Worm (Caenorhabditis elegans): ENCODE data around the gene coa-7.
A peak's percentile ranks its signal among the peaks of the same experiment; 100 is the strongest.

The coa-7 gene

ce11 chrII:11620630-11621246 lies 30.2 kb downstream of the coa-7 start:
- TF ChIP-seq aly-2 (tag; optimal IDR thresholded peaks at IDR 0.05) (no peak), lin-15B (tag; optimal IDR thresholded peaks at IDR 0.05) (no peak), ZK546.5 (tag; optimal IDR thresholded peaks at IDR 0.05) (no peak), pha-4 (tag; optimal IDR thresholded peaks at IDR 0.05) (peak; percentile 80), nhr-25 (tag; optimal IDR thresholded peaks at IDR 0.05) (peak; percentile 61), elt-1 (tag; optimal IDR thresholded peaks at IDR 0.05) (no peak), fos-1 (tag; optimal IDR thresholded peaks at IDR 0.05) (no peak), elt-3 (tag; optimal IDR thresholded peaks at IDR 0.05) (no peak), elt-2 (tag; optimal IDR thresholded peaks at IDR 0.05) (no peak)

DNA sequence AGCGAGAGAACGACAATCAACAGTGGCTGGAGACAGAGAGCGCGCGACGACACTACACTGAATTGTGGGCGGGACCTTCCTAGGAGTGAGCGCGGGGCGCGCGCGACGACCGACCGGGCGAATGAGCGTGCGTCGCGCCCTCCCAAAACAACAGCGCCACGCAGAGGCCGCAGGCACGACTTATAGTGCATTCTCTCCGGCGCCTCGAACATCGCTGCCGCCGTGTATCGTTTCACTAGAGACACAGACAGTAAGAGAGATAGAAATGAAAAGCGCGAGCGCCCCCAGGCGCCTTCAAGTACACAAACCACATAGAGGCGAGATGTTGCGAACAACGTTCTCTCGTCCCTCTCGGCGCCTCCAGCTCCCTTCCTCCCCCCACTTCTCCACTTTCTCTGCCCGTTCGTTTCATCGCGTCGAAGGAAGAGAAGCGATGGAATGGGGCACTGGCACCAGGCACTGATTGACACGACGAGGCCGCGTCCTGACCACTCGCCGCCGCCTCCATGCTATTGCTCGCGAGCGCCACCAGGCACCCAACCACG lies 31.0 kb downstream of the coa-7 start:
- TF ChIP-seq pqm-1 (tag; optimal IDR thresholded peaks at IDR 0.05) (peak; percentile 47), ama-1 (optimal IDR thresholded peaks at IDR 0.05) (no peak), fkh-2 (tag; optimal IDR thresholded peaks at IDR 0.05) (no peak), snpc-4 (tag; optimal IDR thresholded peaks at IDR 0.05) (peak; percentile 80), nhr-76 (tag; optimal IDR thresholded peaks at IDR 0.05) (no peak), sea-2 (GFP tag; optimal IDR thresholded peaks at IDR 0.05) (no peak), egl-5 (tag; optimal IDR thresholded peaks at IDR 0.05) (peak; percentile 51), ceh-82 (tag; optimal IDR thresholded peaks at IDR 0.05) (peak; percentile 55), nhr-12 (tag; optimal IDR thresholded peaks at IDR 0.05) (no peak), nhr-23 (tag; optimal IDR thresholded peaks at IDR 0.05) (peak; percentile 83), elt-2 (tag; optimal IDR thresholded peaks at IDR 0.05) (peak; percentile 81), tbx-2 (tag; optimal IDR thresholded peaks at IDR 0.05) (peak; percentile 77), nhr-43 (tag; optimal IDR thresholded peaks at IDR 0.05; ENCODE audit: poor library complexity, severe bottlenecking) (peak; percentile 88), fkh-10 (GFP tag; optimal IDR thresholded peaks at IDR 0.05) (no peak), nhr-25 (tag; optimal IDR thresholded peaks at IDR 0.05) (peak; percentile 81), egl-27 (tag; optimal IDR thresholded peaks at IDR 0.05) (peak; percentile 69), ztf-4 (tag; optimal IDR thresholded peaks at IDR 0.05) (peak; percentile 5), mdl-1 (tag; optimal IDR thresholded peaks at IDR 0.05) (peak; percentile 41), ztf-11 (tag; optimal IDR thresholded peaks at IDR 0.05) (no peak), mml-1 (tag; optimal IDR thresholded peaks at IDR 0.05) (no peak), aly-2 (tag; optimal IDR thresholded peaks at IDR 0.05) (no peak), pha-4 (tag; optimal IDR thresholded peaks at IDR 0.05) (peak; percentile 85), ZK546.5 (tag; optimal IDR thresholded peaks at IDR 0.05) (no peak), lin-15B (tag; optimal IDR thresholded peaks at IDR 0.05) (peak; percentile 45), elt-3 (tag; optimal IDR thresholded peaks at IDR 0.05) (peak in 1 of 3 experiments; percentile 42), lsy-12 (tag; optimal IDR thresholded peaks at IDR 0.05) (peak; percentile 54), R02D3.7 (tag; optimal IDR thresholded peaks at IDR 0.05) (peak; percentile 41), zag-1 (tag; optimal IDR thresholded peaks at IDR 0.05) (peak; percentile 54), nhr-77 (tag; optimal IDR thresholded peaks at IDR 0.05) (peak; percentile 5), daf-12 (tag; optimal IDR thresholded peaks at IDR 0.05) (peak; percentile 76), ceh-16 (tag; optimal IDR thresholded peaks at IDR 0.05) (no peak), unc-62 (GFP tag; optimal IDR thresholded peaks at IDR 0.05) (peak; percentile 68), nhr-11 (tag; optimal IDR thresholded peaks at IDR 0.05) (peak; percentile 18), ceh-28 (tag; optimal IDR thresholded peaks at IDR 0.05) (peak; percentile 78), hmg-11 (tag; optimal IDR thresholded peaks at IDR 0.05) (peak; percentile 87), skn-1 (tag; optimal IDR thresholded peaks at IDR 0.05) (peak; percentile 15), lin-39 (tag; optimal IDR thresholded peaks at IDR 0.05) (peak; percentile 4), nfya-1 (tag; optimal IDR thresholded peaks at IDR 0.05; ENCODE audit: insufficient read depth) (peak; percentile 95), jun-1 (tag; optimal IDR thresholded peaks at IDR 0.05) (peak; percentile 75), unc-39 (tag; optimal IDR thresholded peaks at IDR 0.05) (no peak)
